Fruit fly (Drosophila melanogaster) whole organism, wandering third instar larva: ENCODE data around the gene robl62A.

Source experiments
- Abd-B ChIP-seq: fragments of >200 bp; optimal IDR thresholded peaks from 2 replicates; lab custom pipeline; 2017; ENCODE audit warnings: missing biosample characterization, missing genetic modification characterization
- CG32264 ChIP-seq: fragments of 200-800 bp; sonication (Bioruptor generic); optimal IDR thresholded peaks from 2 replicates; lab custom pipeline; 2016; ENCODE audit warnings: missing biosample characterization, missing genetic modification characterization
- CG9705 ChIP-seq: fragments of 200-800 bp; sonication (Bioruptor generic); optimal IDR thresholded peaks from 2 replicates; lab custom pipeline; 2018; ENCODE audit warnings: missing biosample characterization, mild to moderate bottlenecking, missing genetic modification characterization
- Hnf4 ChIP-seq: fragments of 200-800 bp; sonication (Bioruptor generic); optimal IDR thresholded peaks from 2 replicates; lab custom pipeline; 2016; ENCODE audit warnings: missing biosample characterization, mild to moderate bottlenecking, missing genetic modification characterization
- Hr78 ChIP-seq: fragments of >200 bp; optimal IDR thresholded peaks from 2 replicates; lab custom pipeline; 2017; ENCODE audit warnings: missing biosample characterization, missing genetic modification characterization
- N ChIP-seq: fragments of >200 bp; optimal IDR thresholded peaks from 2 replicates; lab custom pipeline; 2018; ENCODE audit warnings: missing biosample characterization, missing external identifiers, missing genetic modification characterization
- OdsH ChIP-seq: fragments of 200-800 bp; sonication (Bioruptor generic); optimal IDR thresholded peaks from 2 replicates; lab custom pipeline; 2016; ENCODE audit warnings: missing biosample characterization, mild to moderate bottlenecking, missing genetic modification characterization
- fru ChIP-seq: fragments of 200-800 bp; sonication (Bioruptor generic); optimal IDR thresholded peaks from 3 replicates; lab custom pipeline; 2016; ENCODE audit warnings: missing biosample characterization, mild to moderate bottlenecking, missing genetic modification characterization
- lola ChIP-seq: fragments of >200 bp; optimal IDR thresholded peaks from 2 replicates; lab custom pipeline; 2017; ENCODE audit warnings: missing biosample characterization, missing genetic modification characterization
- pan ChIP-seq: fragments of >200 bp; optimal IDR thresholded peaks from 2 replicates; lab custom pipeline; 2017
- usp ChIP-seq: fragments of >200 bp; optimal IDR thresholded peaks from 2 replicates; lab custom pipeline; 2017; ENCODE audit warnings: missing biosample characterization, missing genetic modification characterization

- TF ChIP-seq Hr78 (GFP tag; lab: Kevin White, UChicago), result no peak
- no peak for TF ChIP-seq N (GFP tag; lab: Kevin White, UChicago)
- peak; percentile 66 for TF ChIP-seq pan
- peak; percentile 97 for TF ChIP-seq Hnf4 (GFP tag; lab: Kevin White, UChicago)
- TF ChIP-seq OdsH, result peak; percentile 97
- TF ChIP-seq fru (GFP tag; lab: Kevin White, UChicago), result peak; percentile 97
- TF ChIP-seq Abd-B (GFP tag; lab: Kevin White, UChicago), result no peak
- TF ChIP-seq CG32264 (GFP tag; lab: Kevin White, UChicago), result peak; percentile 94
- TF ChIP-seq CG9705 (GFP tag; lab: Kevin White, UChicago), result peak; percentile 73
- TF ChIP-seq lola (GFP tag; lab: Kevin White, UChicago), result no peak
- no peak for TF ChIP-seq usp (GFP tag; lab: Kevin White, UChicago)
These were observed 34.5 kb upstream of the robl62A start for dm6 chr3L:1442906-1443305.
